Fruit fly (Drosophila melanogaster): ENCODE measurements around the gene stg.
A peak's percentile ranks its signal among the peaks of the same experiment; 100 is the strongest.

Gene stg

dm6 chr3R:29293457-29293856, 37.9 kb upstream of the stg start:
- TF ChIP-seq N (GFP tag; optimal IDR thresholded peaks at IDR 0.05) (no peak), Jra (GFP tag; optimal IDR thresholded peaks at IDR 0.05) (no peak), CrebA (GFP tag; optimal IDR thresholded peaks at IDR 0.05; ENCODE audit: borderline replicate concordance) (no peak), HLH106 (tag; optimal IDR thresholded peaks at IDR 0.05) (no peak), h (GFP tag; optimal IDR thresholded peaks at IDR 0.05) (no peak), woc (GFP tag; optimal IDR thresholded peaks at IDR 0.05) (no peak), dl (GFP tag; optimal IDR thresholded peaks at IDR 0.05; ENCODE audit: insufficient read depth in 1 of 2, partially characterized antibody in 2 of 2) (no peak), ey (GFP tag; optimal IDR thresholded peaks at IDR 0.05) (no peak), foxo (GFP tag; optimal IDR thresholded peaks at IDR 0.05) (no peak), dsf (GFP tag; optimal IDR thresholded peaks at IDR 0.05; ENCODE audit: borderline replicate concordance) (no peak), Hr83 (GFP tag; optimal IDR thresholded peaks at IDR 0.05; ENCODE audit: poor library complexity, severe bottlenecking) (no peak), lola (GFP tag; optimal IDR thresholded peaks at IDR 0.05) (no peak), brk (GFP tag; optimal IDR thresholded peaks at IDR 0.05) (no peak), Vsx2 (GFP tag; optimal IDR thresholded peaks at IDR 0.05; ENCODE audit: partially characterized antibody) (no peak), tai (GFP tag; optimal IDR thresholded peaks at IDR 0.05) (no peak), Dfd (GFP tag; optimal IDR thresholded peaks at IDR 0.05) (no peak), pan (optimal IDR thresholded peaks at IDR 0.05) (no peak), Mio (GFP tag; optimal IDR thresholded peaks at IDR 0.05) (no peak), Hnf4 (GFP tag; optimal IDR thresholded peaks at IDR 0.05) (no peak)

dm6 chr3R:29291932-29292331, 36.3 kb upstream of the stg start:
- TF ChIP-seq foxo (GFP tag; optimal IDR thresholded peaks at IDR 0.05) (no peak), pan (optimal IDR thresholded peaks at IDR 0.05) (no peak), rgr (GFP tag; optimal IDR thresholded peaks at IDR 0.05) (no peak), HLH106 (tag; optimal IDR thresholded peaks at IDR 0.05) (no peak), psq (GFP tag; optimal IDR thresholded peaks at IDR 0.05) (no peak), woc (GFP tag; optimal IDR thresholded peaks at IDR 0.05) (no peak), Myc (optimal IDR thresholded peaks at IDR 0.05) (no peak), Hnf4 (GFP tag; optimal IDR thresholded peaks at IDR 0.05) (no peak), sage (GFP tag; optimal IDR thresholded peaks at IDR 0.05) (no peak), fru (GFP tag; optimal IDR thresholded peaks at IDR 0.05) (no peak), lola (GFP tag; optimal IDR thresholded peaks at IDR 0.05) (no peak), dmrt93B (GFP tag; optimal IDR thresholded peaks at IDR 0.05) (no peak), dl (GFP tag; optimal IDR thresholded peaks at IDR 0.05; ENCODE audit: insufficient read depth in 1 of 2, partially characterized antibody in 2 of 2) (no peak), Hr78 (GFP tag; optimal IDR thresholded peaks at IDR 0.05) (no peak), Sp1 (GFP tag; optimal IDR thresholded peaks at IDR 0.05) (no peak), Rel (GFP tag; optimal IDR thresholded peaks at IDR 0.05) (no peak), Rel (tag; optimal IDR thresholded peaks at IDR 0.05) (no peak), usp (GFP tag; optimal IDR thresholded peaks at IDR 0.05) (no peak), OdsH (GFP tag; optimal IDR thresholded peaks at IDR 0.05) (no peak), Hr83 (GFP tag; optimal IDR thresholded peaks at IDR 0.05; ENCODE audit: poor library complexity, severe bottlenecking) (no peak), CG32264 (GFP tag; optimal IDR thresholded peaks at IDR 0.05) (no peak)

- TF ChIP-seq HLH106 (tag; optimal IDR thresholded peaks at IDR 0.05), result peak; percentile 41
- no peak for TF ChIP-seq sv (GFP tag; optimal IDR thresholded peaks at IDR 0.05)
- TF ChIP-seq Hnf4 (GFP tag; optimal IDR thresholded peaks at IDR 0.05), result peak; percentile 3
- peak; percentile 4 for TF ChIP-seq dmrt93B (GFP tag; optimal IDR thresholded peaks at IDR 0.05)
- TF ChIP-seq h (GFP tag; optimal IDR thresholded peaks at IDR 0.05), result peak; percentile 63
- no peak for TF ChIP-seq Myc (optimal IDR thresholded peaks at IDR 0.05)
- TF ChIP-seq foxo (GFP tag; optimal IDR thresholded peaks at IDR 0.05), result peak in 1 of 2 experiments; percentile 59
- TF ChIP-seq psq (GFP tag; optimal IDR thresholded peaks at IDR 0.05), result no peak
- peak; percentile 42 for TF ChIP-seq fru (GFP tag; optimal IDR thresholded peaks at IDR 0.05)
- no peak for TF ChIP-seq ey (GFP tag; optimal IDR thresholded peaks at IDR 0.05)
- TF ChIP-seq Dfd (GFP tag; optimal IDR thresholded peaks at IDR 0.05), result no peak
- no peak for TF ChIP-seq usp (GFP tag; optimal IDR thresholded peaks at IDR 0.05)
- TF ChIP-seq Hr83 (GFP tag; optimal IDR thresholded peaks at IDR 0.05; ENCODE audit: poor library complexity, severe bottlenecking), result no peak
- no peak for TF ChIP-seq dl (GFP tag; optimal IDR thresholded peaks at IDR 0.05; ENCODE audit: insufficient read depth in 1 of 2, partially characterized antibody in 2 of 2)
- no peak for TF ChIP-seq brk (GFP tag; optimal IDR thresholded peaks at IDR 0.05)
- TF ChIP-seq woc (GFP tag; optimal IDR thresholded peaks at IDR 0.05), result no peak
- no peak for TF ChIP-seq Vsx2 (GFP tag; optimal IDR thresholded peaks at IDR 0.05; ENCODE audit: partially characterized antibody)
- TF ChIP-seq tai (GFP tag; optimal IDR thresholded peaks at IDR 0.05), result no peak
- TF ChIP-seq br (GFP tag; optimal IDR thresholded peaks at IDR 0.05), result no peak
- no peak for TF ChIP-seq CrebA (GFP tag; optimal IDR thresholded peaks at IDR 0.05; ENCODE audit: borderline replicate concordance)
- TF ChIP-seq OdsH (GFP tag; optimal IDR thresholded peaks at IDR 0.05), result no peak
Observed at dm6 chr3R:29290588-29291530, 35.3 kb upstream of the stg start.
